Worm (Caenorhabditis elegans): ENCODE measurements around the gene Y53F4B.9.

Y53F4B.9 gene

ce11 chrII:15025599-15026164 is 15.5 kb upstream of the Y53F4B.9 start, which contains the start of gene cmtr-1 (continued):
- TF ChIP-seq ceh-91 (GFP tag; IDR thresholded peaks at IDR 0.05) (peak; percentile 85), snpc-1.1 (tag; optimal IDR thresholded peaks at IDR 0.05; ENCODE audit: insufficient read depth) (peak; percentile 100), T26A5.8 (tag; optimal IDR thresholded peaks at IDR 0.05) (peak; percentile 44), F23B12.7 (tag; optimal IDR thresholded peaks at IDR 0.05; ENCODE audit: insufficient read depth) (peak; percentile 69), ZK185.1 (tag; optimal IDR thresholded peaks at IDR 0.05; ENCODE audit: poor library complexity, severe bottlenecking) (peak; percentile 97), Y56A3A.18 (GFP tag; IDR thresholded peaks at IDR 0.05) (no peak; the same call in 1 of the 2 replicates), ceh-58 (GFP tag; IDR thresholded peaks at IDR 0.05) (0 out of 2 replicates have a peak, but pooled peaks have one; percentile 2), lsy-27 (tag; optimal IDR thresholded peaks at IDR 0.05; ENCODE audit: borderline replicate concordance, insufficient read depth) (peak; percentile 78), ets-4 (GFP tag; optimal IDR thresholded peaks at IDR 0.05) (peak; percentile 51), F52B5.7 (tag; optimal IDR thresholded peaks at IDR 0.05) (peak; percentile 82), aptf-3 (GFP tag; IDR thresholded peaks at IDR 0.05) (no peak), Y79H2A.3 (GFP tag; conservative IDR thresholded peaks at IDR 0.05) (peak; percentile 65; the same call in 1 of the 2 replicates), B0261.1 (tag; optimal IDR thresholded peaks at IDR 0.05) (peak; percentile 42), C17E4.6 (GFP tag; IDR thresholded peaks at IDR 0.05) (peak; percentile 89), efl-1 (GFP tag; optimal IDR thresholded peaks at IDR 0.05) (peak; percentile 80), nfya-1 (tag; optimal IDR thresholded peaks at IDR 0.05; ENCODE audit: borderline replicate concordance, insufficient read depth) (no peak), repo-1 (tag; optimal IDR thresholded peaks at IDR 0.05) (peak; percentile 97), B0035.1 (tag; optimal IDR thresholded peaks at IDR 0.05) (peak; percentile 62), let-607 (tag; optimal IDR thresholded peaks at IDR 0.05) (peak; percentile 42 to 80), ccch-3 (GFP tag; optimal IDR thresholded peaks at IDR 0.05) (peak; percentile 25), zfh-2 (GFP tag; conservative IDR thresholded peaks at IDR 0.05) (peak; percentile 92), snpc-1.3 (tag; optimal IDR thresholded peaks at IDR 0.05; ENCODE audit: insufficient read depth) (peak; percentile 98), ceh-79 (tag; optimal IDR thresholded peaks at IDR 0.05) (no peak), ztf-28 (GFP tag; IDR thresholded peaks at IDR 0.05) (peak; percentile 86), D2030.7 (GFP tag; IDR thresholded peaks at IDR 0.05) (peak; percentile 100), rec-8 (tag; optimal IDR thresholded peaks at IDR 0.05) (peak; percentile 40 to 82), madf-10 (tag; optimal IDR thresholded peaks at IDR 0.05) (peak; percentile 87), fkh-3 (tag; optimal IDR thresholded peaks at IDR 0.05) (peak; percentile 84), nhr-120 (GFP tag; IDR thresholded peaks at IDR 0.05) (no peak), T07F8.4 (tag; optimal IDR thresholded peaks at IDR 0.05) (peak; percentile 64), F37B4.10 (GFP tag; IDR thresholded peaks at IDR 0.05) (no peak), egl-44 (GFP tag; IDR thresholded peaks at IDR 0.05) (peak; percentile 85), bed-2 (GFP tag; IDR thresholded peaks at IDR 0.05) (no peak), F57C9.4 (tag; optimal IDR thresholded peaks at IDR 0.05) (peak; percentile 71), F10E7.11 (tag; optimal IDR thresholded peaks at IDR 0.05) (peak; percentile 74), hrde-1 (tag; optimal IDR thresholded peaks at IDR 0.05; ENCODE audit: borderline replicate concordance) (peak; percentile 91), madf-6 (GFP tag; IDR thresholded peaks at IDR 0.05) (peak; percentile 93), C06A6.2 (GFP tag; conservative IDR thresholded peaks at IDR 0.05) (peak; percentile 86; the same call in 1 of the 2 replicates), K11D2.4 (GFP tag; IDR thresholded peaks at IDR 0.05) (peak; percentile 90), unc-130 (GFP tag; optimal IDR thresholded peaks at IDR 0.05) (peak; percentile 74)
